Worm (Caenorhabditis elegans) whole organism, young adult: ENCODE measurements around the gene C36C9.12.
"Not testable (repeated sequence)": the region's sequence is repeated elsewhere in the genome, so short reads cannot be mapped to it uniquely, and the experiment has no call there.

ENCODE experiments used
- C06A6.2 ChIP-seq: fragments of 200-800 bp; sonication (Bioruptor generic); conservative IDR thresholded peaks from 2 replicates; pipeline ENCODE4 v1.3.6; 2022; ENCODE audit warnings: missing genetic modification characterization, missing compliant biosample characterization
- C17E4.6 ChIP-seq: fragments of 200-800 bp; sonication (Bioruptor generic); IDR thresholded peaks from 2 replicates; pipeline ENCODE4 v1.3.6; 2022; ENCODE audit warnings: missing genetic modification reagents, missing genetic modification characterization, missing compliant biosample characterization
- D2030.7 ChIP-seq: fragments of 200-800 bp; sonication (Bioruptor generic); IDR thresholded peaks from 2 replicates; pipeline ENCODE4 v1.3.6; 2022; ENCODE audit warnings: missing genetic modification reagents, missing genetic modification characterization, missing compliant biosample characterization
- F22D6.2 ChIP-seq: sonication (generic microtip); optimal IDR thresholded peaks from 2 replicates; lab custom pipeline; 2016; ENCODE audit warnings: mild to moderate bottlenecking, missing genetic modification characterization, missing compliant biosample characterization
- F57A8.1 ChIP-seq: fragments of 200-800 bp; sonication (Bioruptor generic); optimal IDR thresholded peaks from 2 replicates; lab custom pipeline; 2018; ENCODE audit warnings: mild to moderate bottlenecking, missing genetic modification characterization, moderate library complexity, missing compliant biosample characterization
- Y79H2A.3 ChIP-seq: fragments of 200-800 bp; sonication (Bioruptor generic); conservative IDR thresholded peaks from 2 replicates; pipeline ENCODE4 v1.3.6; 2022; ENCODE audit warnings: missing genetic modification reagents, missing genetic modification characterization, missing compliant biosample characterization
- ZK185.1 ChIP-seq: sonication (generic microtip); optimal IDR thresholded peaks from 2 replicates; lab custom pipeline; 2016; ENCODE audit warnings: mild to moderate bottlenecking, missing genetic modification characterization, missing compliant biosample characterization; ENCODE audit not compliant: poor library complexity, severe bottlenecking
- ama-1 ChIP-seq, 3 experiments: fragments of 150-350 bp in 1 of 3; sonication (generic microtip) in 2 of 3; optimal IDR thresholded peaks; 2 replicates each; lab custom pipeline; 2014 to 2018; ENCODE audit warnings: missing biosample characterization in 2 of 3, missing genetic modification characterization in 2 of 3, missing genetic modification reagents in 2 of 3
- aptf-3 ChIP-seq: fragments of 200-800 bp; sonication (Bioruptor generic); IDR thresholded peaks from 2 replicates; pipeline ENCODE4 v1.3.6; 2022; ENCODE audit warnings: missing genetic modification characterization, missing compliant biosample characterization
- athp-1 ChIP-seq: sonication (generic microtip); optimal IDR thresholded peaks from 2 replicates; lab custom pipeline; 2017; ENCODE audit warnings: mild to moderate bottlenecking, missing genetic modification characterization, missing compliant biosample characterization
- attf-3 ChIP-seq: fragments of 200-800 bp; sonication (Bioruptor generic); conservative IDR thresholded peaks from 2 replicates; pipeline ENCODE4 v1.3.6; 2022; ENCODE audit warnings: missing genetic modification reagents, missing genetic modification characterization, missing compliant biosample characterization
- attf-6 ChIP-seq: fragments of 200-800 bp; sonication (Bioruptor generic); IDR thresholded peaks from 2 replicates; pipeline ENCODE4 v1.3.6; 2022; ENCODE audit warnings: missing genetic modification reagents, missing genetic modification characterization, missing compliant biosample characterization
- cebp-2 ChIP-seq: fragments of 200-800 bp; sonication (Bioruptor generic); IDR thresholded peaks from 2 replicates; pipeline ENCODE4 v1.3.6; 2022; ENCODE audit warnings: missing genetic modification characterization, missing compliant biosample characterization
- ceh-91 ChIP-seq: fragments of 200-800 bp; sonication (Bioruptor generic); IDR thresholded peaks from 2 replicates; pipeline ENCODE4 v1.3.6; 2022; ENCODE audit warnings: missing genetic modification reagents, missing genetic modification characterization, missing compliant biosample characterization
- egrh-3 ChIP-seq: fragments of 200-800 bp; sonication (Bioruptor generic); IDR thresholded peaks from 2 replicates; pipeline ENCODE4 v1.3.6; 2022; ENCODE audit warnings: missing genetic modification reagents, missing genetic modification characterization, missing compliant biosample characterization
- ekl-4 ChIP-seq: fragments of 200-800 bp; sonication (Bioruptor generic); IDR thresholded peaks from 2 replicates; pipeline ENCODE4 v1.3.6; 2022; ENCODE audit warnings: missing genetic modification reagents, missing genetic modification characterization, missing compliant biosample characterization
- fkh-3 ChIP-seq: sonication (generic microtip); optimal IDR thresholded peaks from 2 replicates; lab custom pipeline; 2016; ENCODE audit warnings: mild to moderate bottlenecking, missing genetic modification characterization, missing compliant biosample characterization
- gei-17 ChIP-seq: fragments of 200-800 bp; sonication (Bioruptor generic); optimal IDR thresholded peaks from 2 replicates; lab custom pipeline; 2018; ENCODE audit warnings: mild to moderate bottlenecking, missing genetic modification characterization, missing compliant biosample characterization
- hlh-26 ChIP-seq: fragments of 200-800 bp; sonication (Bioruptor generic); conservative IDR thresholded peaks from 2 replicates; pipeline ENCODE4 v1.3.6; 2022; ENCODE audit warnings: missing genetic modification reagents, missing genetic modification characterization, missing compliant biosample characterization
- hmg-1.2 ChIP-seq: fragments of 200-800 bp; sonication (Bioruptor generic); IDR thresholded peaks from 2 replicates; pipeline ENCODE4 v1.3.6; 2022; ENCODE audit warnings: missing genetic modification reagents, missing genetic modification characterization, missing compliant biosample characterization
- hrde-1 ChIP-seq: sonication (generic microtip); optimal IDR thresholded peaks from 2 replicates; lab custom pipeline; 2016; ENCODE audit warnings: missing genetic modification characterization, mild to moderate bottlenecking, missing compliant biosample characterization, moderate library complexity, missing genotype, missing genetic modification reagents, borderline replicate concordance
- lin-54 ChIP-seq: fragments of 200-800 bp; sonication (Bioruptor generic); optimal IDR thresholded peaks from 2 replicates; lab custom pipeline; 2018; ENCODE audit warnings: mild to moderate bottlenecking, missing genetic modification characterization, missing compliant biosample characterization
- lir-1 ChIP-seq: fragments of 200-800 bp; sonication (Bioruptor generic); conservative IDR thresholded peaks from 2 replicates; pipeline ENCODE4 v1.3.6; 2022; ENCODE audit warnings: missing genetic modification reagents, missing genetic modification characterization, missing compliant biosample characterization
- madf-10 ChIP-seq: sonication (generic microtip); optimal IDR thresholded peaks from 2 replicates; lab custom pipeline; 2016; ENCODE audit warnings: mild to moderate bottlenecking, missing genetic modification characterization, missing compliant biosample characterization
- madf-6 ChIP-seq: fragments of 200-800 bp; sonication (Bioruptor generic); IDR thresholded peaks from 2 replicates; pipeline ENCODE4 v1.3.6; 2022; ENCODE audit warnings: missing genetic modification reagents, missing genetic modification characterization, missing compliant biosample characterization
- madf-8 ChIP-seq: fragments of 200-800 bp; sonication (Bioruptor generic); conservative IDR thresholded peaks from 2 replicates; pipeline ENCODE4 v1.3.6; 2022; ENCODE audit warnings: missing genetic modification reagents, missing genetic modification characterization, missing compliant biosample characterization
- nfyb-1 ChIP-seq: fragments of 200-800 bp; sonication (Bioruptor generic); IDR thresholded peaks from 2 replicates; pipeline ENCODE4 v1.3.6; 2022; ENCODE audit warnings: missing genetic modification reagents, missing genetic modification characterization, missing compliant biosample characterization
- nhr-120 ChIP-seq: fragments of 200-800 bp; sonication (Bioruptor generic); IDR thresholded peaks from 2 replicates; pipeline ENCODE4 v1.3.6; 2022; ENCODE audit warnings: missing genetic modification characterization, missing compliant biosample characterization
- pbrm-1 ChIP-seq: fragments of 200-800 bp; sonication (Bioruptor generic); IDR thresholded peaks from 2 replicates; pipeline ENCODE4 v1.3.6; 2022; ENCODE audit warnings: missing genetic modification reagents, missing genetic modification characterization, missing compliant biosample characterization
- rcor-1 ChIP-seq: fragments of 200-800 bp; sonication (Bioruptor generic); IDR thresholded peaks from 2 replicates; pipeline ENCODE4 v1.3.6; 2022; ENCODE audit warnings: missing genetic modification reagents, missing genetic modification characterization, missing compliant biosample characterization
- rpc-1 ChIP-seq, 2 experiments: fragments of 150-350 bp in 1 of 2; sonication (generic microtip) in 1 of 2; optimal IDR thresholded peaks; 2 replicates each; lab custom pipeline; 2014 to 2018; ENCODE audit warnings: missing biosample characterization in 1 of 2, missing genetic modification characterization in 1 of 2, missing genetic modification reagents in 1 of 2, missing genotype in 1 of 2
- somi-1 ChIP-seq: fragments of 200-800 bp; sonication (Bioruptor generic); optimal IDR thresholded peaks from 2 replicates; lab custom pipeline; 2018; ENCODE audit warnings: mild to moderate bottlenecking, missing genetic modification characterization, missing compliant biosample characterization
- tbp1 ChIP-seq: fragments of 200-800 bp; sonication (Bioruptor generic); optimal IDR thresholded peaks from 2 replicates; lab custom pipeline; 2018; ENCODE audit warnings: mild to moderate bottlenecking, missing genetic modification characterization, missing compliant biosample characterization
- zfh-2 ChIP-seq: fragments of 200-800 bp; sonication (Bioruptor generic); conservative IDR thresholded peaks from 2 replicates; pipeline ENCODE4 v1.3.6; 2022; ENCODE audit warnings: missing genetic modification reagents, missing genetic modification characterization, missing compliant biosample characterization
- ztf-18 ChIP-seq: sonication (generic microtip); optimal IDR thresholded peaks from 2 replicates; lab custom pipeline; 2016; ENCODE audit warnings: missing genotype, mild to moderate bottlenecking, missing genetic modification characterization, missing compliant biosample characterization
- ztf-22 ChIP-seq: fragments of 200-800 bp; sonication (Bioruptor generic); optimal IDR thresholded peaks from 2 replicates; lab custom pipeline; 2018; ENCODE audit warnings: mild to moderate bottlenecking, missing genetic modification characterization, moderate library complexity, missing compliant biosample characterization

The C36C9.12 gene

ce11 chrX:1698476-1698875, 8.6 kb upstream of the C36C9.12 start (continued):
- TF ChIP-seq attf-3 (GFP tag; lab: Robert Waterston, UW) = no peak
- no peak for TF ChIP-seq rcor-1 (GFP tag; lab: Robert Waterston, UW)
- no peak for TF ChIP-seq hlh-26
- TF ChIP-seq rpc-1 (optimal IDR thresholded peaks at IDR 0.05; lab: Kevin White, UChicago) = peak; percentile 19
- TF ChIP-seq rpc-1 (tag; optimal IDR thresholded peaks at IDR 0.05; lab: Kevin White, UChicago) = peak; percentile 73
- TF ChIP-seq madf-8 (GFP tag; lab: Robert Waterston, UW) = no peak
- TF ChIP-seq, all 124 proteins: peak for 7

- not testable (repeated sequence) for TF ChIP-seq ekl-4 (GFP tag; lab: Robert Waterston, UW); madf-10 (tag; lab: Kevin White, UChicago); D2030.7
Observed at ce11 chrX:1696879-1697278, 7.0 kb upstream of the C36C9.12 start, which contains the start of gene C36C9.4. C36C9.4 (minus strand) TSS chrX:1696979.

- not testable (repeated sequence) for TF ChIP-seq madf-6; cebp-2 (GFP tag; lab: Robert Waterston, UW); athp-1 (tag; lab: Kevin White, UChicago)
- TF ChIP-seq, all 124 proteins: peak for 0; not testable (repeated sequence) for 124
Observed at ce11 chrX:1690894-1691293, 998 bp upstream of the C36C9.12 start, which contains the start of gene C36C9.6. C36C9.6 (minus strand) TSS chrX:1690994.

- TF ChIP-seq tbp1 (GFP tag; lab: Kevin White, UChicago); F22D6.2 (tag; lab: Kevin White, UChicago); nhr-120 (GFP tag; lab: Robert Waterston, UW): not testable (repeated sequence)
Observed at ce11 chrX:1687079-1687478, 2.8 kb downstream of the C36C9.12 start, which contains the start of gene C36C9.11. C36C9.11 (plus strand) TSS chrX:1687379.

- TF ChIP-seq fkh-3 (tag; lab: Kevin White, UChicago) (no peak), lir-1 (GFP tag; lab: Robert Waterston, UW) (no peak), lin-54 (GFP tag; lab: Kevin White, UChicago) (no peak), attf-6 (no peak), hmg-1.2 (GFP tag; lab: Robert Waterston, UW) (peak; percentile 62), ZK185.1 (tag; lab: Kevin White, UChicago) (no peak), madf-6 (0 out of 2 replicates have a peak, but pooled peaks have one; percentile 29)
Observed at ce11 chrX:1682558-1682957, 7.3 kb downstream of the C36C9.12 start, which contains the start of gene meg-4. meg-4 (plus strand) TSS chrX:1682954.

- peak; percentile 44; the same call in 1 of the 2 replicates for TF ChIP-seq egrh-3
- TF ChIP-seq rpc-1 (optimal IDR thresholded peaks at IDR 0.05; lab: Kevin White, UChicago) = not testable (repeated sequence)
- TF ChIP-seq rpc-1 (tag; optimal IDR thresholded peaks at IDR 0.05; lab: Kevin White, UChicago) = peak; percentile 15
- TF ChIP-seq nfyb-1 = 0 out of 2 replicates have a peak, but pooled peaks have one; percentile 15
- 0 out of 2 replicates have a peak, but pooled peaks have one; percentile 56 for TF ChIP-seq nhr-120 (GFP tag; lab: Robert Waterston, UW)
- TF ChIP-seq, all 124 proteins: peak for 4; not testable (repeated sequence) for 120
Observed at ce11 chrX:1681482-1681881, 8.4 kb downstream of the C36C9.12 start.

- TF ChIP-seq egrh-3 = no peak
- TF ChIP-seq gei-17 (GFP tag; lab: Kevin White, UChicago) = no peak
- TF ChIP-seq somi-1 = no peak
- no peak for TF ChIP-seq F22D6.2 (tag; lab: Kevin White, UChicago)
- no peak for TF ChIP-seq C17E4.6 (GFP tag; lab: Robert Waterston, UW)
- TF ChIP-seq ama-1 (optimal IDR thresholded peaks at IDR 0.05; lab: Kevin White, UChicago) = no peak
- no peak for TF ChIP-seq ama-1 (GFP tag; optimal IDR thresholded peaks at IDR 0.05; lab: Kevin White, UChicago)
- no peak for TF ChIP-seq C06A6.2 (GFP tag; lab: Robert Waterston, UW)
- no peak for TF ChIP-seq ztf-22 (GFP tag; lab: Kevin White, UChicago)
- TF ChIP-seq hrde-1 (tag; lab: Kevin White, UChicago) = no peak
- TF ChIP-seq Y79H2A.3 (GFP tag; lab: Robert Waterston, UW) = no peak
- TF ChIP-seq zfh-2 (GFP tag; lab: Robert Waterston, UW) = no peak
- TF ChIP-seq ztf-18 (tag; lab: Kevin White, UChicago) = no peak
- no peak for TF ChIP-seq cebp-2 (GFP tag; lab: Robert Waterston, UW)
- TF ChIP-seq F57A8.1 (GFP tag; lab: Kevin White, UChicago) = no peak
- TF ChIP-seq pbrm-1 (GFP tag; lab: Robert Waterston, UW) = no peak
- no peak for TF ChIP-seq ceh-91 (GFP tag; lab: Robert Waterston, UW)
- TF ChIP-seq aptf-3 (GFP tag; lab: Robert Waterston, UW) = no peak
Observed at ce11 chrX:1678021-1678420, 11.9 kb downstream of the C36C9.12 start, which contains the start of gene fbxa-170. fbxa-170 (minus strand) TSS chrX:1678121.
